Worm (Caenorhabditis elegans) whole organism, late embryonic: ENCODE data around the gene Y45F3A.5.

Experiments used
- K02D7.2 ChIP-seq: sonication (generic microtip); optimal IDR thresholded peaks from 2 replicates; lab custom pipeline; 2017; ENCODE audit warnings: mild to moderate bottlenecking, missing genetic modification characterization, missing compliant biosample characterization
- T23F11.4 ChIP-seq: fragments of 200-800 bp; sonication (Bioruptor generic); optimal IDR thresholded peaks from 2 replicates; lab custom pipeline; 2018; ENCODE audit warnings: mild to moderate bottlenecking, missing genetic modification characterization, missing compliant biosample characterization
- Y22D7AL.16 ChIP-seq: sonication (generic microtip); optimal IDR thresholded peaks from 2 replicates; lab custom pipeline; 2016; ENCODE audit warnings: missing genetic modification characterization, missing compliant biosample characterization
- ceh-14 ChIP-seq: sonication (generic microtip); optimal IDR thresholded peaks from 2 replicates; lab custom pipeline; 2016; ENCODE audit warnings: missing genotype, missing genetic modification characterization, missing compliant biosample characterization
- ceh-19 ChIP-seq: fragments of 200-800 bp; sonication (Bioruptor generic); optimal IDR thresholded peaks from 2 replicates; lab custom pipeline; 2018; ENCODE audit warnings: mild to moderate bottlenecking, missing genetic modification characterization, missing compliant biosample characterization
- ceh-2 ChIP-seq: sonication (generic microtip); optimal IDR thresholded peaks from 2 replicates; lab custom pipeline; 2016; ENCODE audit warnings: missing genotype, missing genetic modification characterization, missing compliant biosample characterization
- ceh-22 ChIP-seq: sonication (generic microtip); optimal IDR thresholded peaks from 2 replicates; lab custom pipeline; 2017; ENCODE audit warnings: missing biosample characterization, missing genetic modification characterization
- ceh-30 ChIP-seq: fragments of 150-350 bp; optimal IDR thresholded peaks from 2 replicates; lab custom pipeline; 2014; ENCODE audit warnings: missing biosample characterization, missing genetic modification characterization
- ceh-31 ChIP-seq: sonication (generic microtip); optimal IDR thresholded peaks from 2 replicates; lab custom pipeline; 2016; ENCODE audit warnings: missing genetic modification characterization, missing compliant biosample characterization
- ceh-34 ChIP-seq: sonication (generic microtip); optimal IDR thresholded peaks from 2 replicates; lab custom pipeline; 2016; ENCODE audit warnings: mild to moderate bottlenecking, missing genetic modification characterization, missing compliant biosample characterization
- ceh-48 ChIP-seq: sonication (generic microtip); optimal IDR thresholded peaks from 2 replicates; lab custom pipeline; 2016; ENCODE audit warnings: missing genetic modification characterization, inconsistent platforms, missing compliant biosample characterization
- ceh-6 ChIP-seq: fragments of 200-800 bp; sonication (Bioruptor generic); optimal IDR thresholded peaks from 2 replicates; lab custom pipeline; 2018; ENCODE audit warnings: mild to moderate bottlenecking, missing genetic modification characterization, missing compliant biosample characterization
- ceh-9 ChIP-seq: sonication (generic microtip); optimal IDR thresholded peaks from 2 replicates; lab custom pipeline; 2016; ENCODE audit warnings: mild to moderate bottlenecking, missing genetic modification characterization, inconsistent platforms, missing compliant biosample characterization
- dmd-4 ChIP-seq: sonication (generic microtip); optimal IDR thresholded peaks from 2 replicates; lab custom pipeline; 2016; ENCODE audit warnings: borderline replicate concordance, missing genetic modification characterization, missing compliant biosample characterization
- elt-2 ChIP-seq: sonication (generic microtip); optimal IDR thresholded peaks from 2 replicates; lab custom pipeline; 2016; ENCODE audit warnings: missing genetic modification reagents, missing genetic modification characterization, missing compliant biosample characterization
- elt-4 ChIP-seq: sonication (generic microtip); optimal IDR thresholded peaks from 2 replicates; lab custom pipeline; 2016; ENCODE audit warnings: missing genetic modification characterization, missing compliant biosample characterization
- eyg-1 ChIP-seq: sonication (generic microtip); optimal IDR thresholded peaks from 2 replicates; lab custom pipeline; 2016; ENCODE audit warnings: missing genotype, missing genetic modification characterization, missing compliant biosample characterization
- fax-1 ChIP-seq: sonication (generic microtip); optimal IDR thresholded peaks from 2 replicates; lab custom pipeline; 2016; ENCODE audit warnings: missing genotype, missing genetic modification characterization, missing compliant biosample characterization
- fkh-6 ChIP-seq: sonication (generic microtip); optimal IDR thresholded peaks from 2 replicates; lab custom pipeline; 2016; ENCODE audit warnings: missing genetic modification characterization, missing compliant biosample characterization
- gmeb-2 ChIP-seq: sonication (generic microtip); optimal IDR thresholded peaks from 2 replicates; lab custom pipeline; 2016; ENCODE audit warnings: missing genetic modification characterization, inconsistent platforms, missing compliant biosample characterization
- hlh-13 ChIP-seq: fragments of 200-800 bp; sonication (Bioruptor generic); optimal IDR thresholded peaks from 2 replicates; lab custom pipeline; 2018; ENCODE audit warnings: mild to moderate bottlenecking, missing genetic modification characterization, missing compliant biosample characterization
- madf-2 ChIP-seq: sonication (generic microtip); optimal IDR thresholded peaks from 2 replicates; lab custom pipeline; 2017; ENCODE audit warnings: missing genetic modification characterization, missing compliant biosample characterization
- nfya-1 ChIP-seq: sonication (generic microtip); optimal IDR thresholded peaks from 2 replicates; lab custom pipeline; 2017; ENCODE audit warnings: missing genetic modification characterization, mild to moderate bottlenecking, missing compliant biosample characterization, antibody characterized with exemption, moderate library complexity
- nhr-232 ChIP-seq: sonication (generic microtip); optimal IDR thresholded peaks from 2 replicates; lab custom pipeline; 2016; ENCODE audit warnings: missing genetic modification characterization, missing compliant biosample characterization
- npax-4 ChIP-seq: sonication (generic microtip); optimal IDR thresholded peaks from 2 replicates; lab custom pipeline; 2016; ENCODE audit warnings: missing genetic modification characterization, missing compliant biosample characterization
- pag-3 ChIP-seq: sonication (generic microtip); optimal IDR thresholded peaks from 2 replicates; lab custom pipeline; 2016; ENCODE audit warnings: missing compliant biosample characterization, missing genetic modification characterization, borderline replicate concordance
- pha-2 ChIP-seq: sonication (generic microtip); optimal IDR thresholded peaks from 2 replicates; lab custom pipeline; 2017; ENCODE audit warnings: mild to moderate bottlenecking, missing genetic modification characterization, missing compliant biosample characterization
- pha-4 ChIP-seq: fragments of 150-350 bp; optimal IDR thresholded peaks from 2 replicates; lab custom pipeline; 2018; ENCODE audit warnings: missing biosample characterization, missing genetic modification reagents, missing genetic modification characterization
- pros-1 ChIP-seq: fragments of 150-350 bp; optimal IDR thresholded peaks from 2 replicates; lab custom pipeline; 2014; ENCODE audit warnings: missing biosample characterization, missing genetic modification reagents, missing genetic modification characterization
- ref-2 ChIP-seq: sonication (generic microtip); optimal IDR thresholded peaks from 2 replicates; lab custom pipeline; 2016; ENCODE audit warnings: missing genetic modification characterization, missing compliant biosample characterization
- sdc-2 ChIP-seq: sonication (generic microtip); optimal IDR thresholded peaks from 2 replicates; lab custom pipeline; 2016; ENCODE audit warnings: missing genotype, missing genetic modification characterization, missing compliant biosample characterization
- syd-9 ChIP-seq: sonication (generic microtip); optimal IDR thresholded peaks from 2 replicates; lab custom pipeline; 2016; ENCODE audit warnings: mild to moderate bottlenecking, missing genetic modification characterization, moderate library complexity, missing compliant biosample characterization
- tbx-7 ChIP-seq: sonication (generic microtip); optimal IDR thresholded peaks from 2 replicates; lab custom pipeline; 2016; ENCODE audit warnings: missing genotype, missing genetic modification characterization, missing compliant biosample characterization
- unc-3 ChIP-seq, 2 experiments: fragments of 200-800 bp in 1 of 2; sonication (Bioruptor generic) in 1 of 2; sonication (generic microtip) in 1 of 2; conservative IDR thresholded peaks in 1 of 2; optimal IDR thresholded peaks in 1 of 2; 2 replicates each; pipeline versions ENCODE4 v1.3.6 to Lab custom; 2016 to 2022; ENCODE audit warnings: missing compliant biosample characterization in 2 of 2, missing genetic modification characterization in 2 of 2, missing genetic modification reagents in 1 of 2
- unc-86 ChIP-seq: sonication (generic microtip); optimal IDR thresholded peaks from 2 replicates; lab custom pipeline; 2016; ENCODE audit warnings: missing genetic modification characterization, missing compliant biosample characterization
- zip-5 ChIP-seq: sonication (generic microtip); optimal IDR thresholded peaks from 2 replicates; lab custom pipeline; 2016; ENCODE audit warnings: missing genetic modification characterization, missing compliant biosample characterization

The Y45F3A.5 gene

DNA sequence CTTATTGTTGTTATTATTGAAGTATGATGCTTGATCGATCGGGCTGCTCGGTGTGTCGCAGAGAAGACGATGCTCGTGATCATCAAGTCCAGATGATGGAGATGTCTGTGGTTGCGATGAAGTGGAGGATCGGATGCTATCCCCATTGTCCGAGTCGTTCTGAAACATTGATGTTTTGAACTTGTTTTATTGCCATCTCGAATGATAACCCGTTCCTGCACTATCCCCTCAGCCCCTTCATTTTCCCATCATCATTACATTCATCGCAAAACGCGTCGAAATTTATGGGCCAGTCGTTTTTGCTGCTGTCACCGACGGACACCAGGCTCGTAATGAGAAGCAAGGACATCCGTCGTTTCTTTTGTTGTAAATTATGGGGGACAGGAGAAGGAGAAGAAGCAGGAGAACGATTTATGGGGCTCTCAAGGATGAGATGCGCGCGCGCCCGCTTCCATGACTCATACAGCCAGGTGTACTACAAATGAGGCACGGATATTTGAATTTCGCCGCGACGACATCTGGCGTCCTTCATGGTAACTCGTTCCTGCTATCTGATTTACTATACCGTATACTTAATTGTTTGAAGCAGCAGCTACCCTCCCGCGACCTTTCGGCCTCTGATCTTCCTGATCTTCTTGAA lies 45.8 kb upstream of the Y45F3A.5 start:
- TF ChIP-seq nhr-232 (tag; lab: Kevin White, UChicago): no peak
- TF ChIP-seq nfya-1 (tag; lab: Kevin White, UChicago): no peak
- no peak for TF ChIP-seq pha-4 (tag; lab: Kevin White, UChicago)
- TF ChIP-seq, all 69 proteins: peak for 0

DNA sequence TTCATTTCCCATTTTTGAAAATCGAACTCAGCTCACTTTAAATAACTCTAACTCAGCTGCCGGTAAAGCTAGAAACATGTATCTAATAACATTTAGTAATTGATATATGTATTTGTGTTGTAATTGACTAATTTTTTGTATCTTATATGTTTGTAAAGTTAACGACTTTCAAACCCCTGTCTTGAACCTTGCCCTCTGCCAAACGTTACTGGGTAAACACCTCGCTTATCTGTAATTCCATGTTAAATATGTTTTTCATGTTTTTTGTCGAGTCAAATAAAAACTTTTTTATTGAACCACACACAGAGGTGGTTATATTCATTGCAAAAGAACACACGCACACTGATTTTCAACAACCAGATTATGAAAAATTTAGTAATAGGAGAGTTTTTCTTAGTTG lies 43.7 kb upstream of the Y45F3A.5 start:
- TF ChIP-seq syd-9 (tag; lab: Kevin White, UChicago) (no peak), elt-4 (tag; lab: Kevin White, UChicago) (no peak), elt-2 (tag; lab: Kevin White, UChicago) (no peak), gmeb-2 (tag; lab: Kevin White, UChicago) (no peak), ceh-19 (no peak), ceh-6 (GFP tag; lab: Kevin White, UChicago) (no peak), fkh-6 (tag; lab: Kevin White, UChicago) (no peak), eyg-1 (no peak), pros-1 (tag; lab: Kevin White, UChicago) (no peak), ceh-14 (no peak), ceh-48 (tag; lab: Kevin White, UChicago) (no peak), unc-3 (GFP tag; conservative IDR thresholded peaks at IDR 0.05; lab: Robert Waterston, UW) (no peak), unc-3 (tag; optimal IDR thresholded peaks at IDR 0.05; lab: Kevin White, UChicago) (no peak), ceh-2 (tag; lab: Kevin White, UChicago) (no peak), ref-2 (tag; lab: Kevin White, UChicago) (no peak), Y22D7AL.16 (tag; lab: Kevin White, UChicago) (no peak), ceh-30 (tag; lab: Kevin White, UChicago) (no peak)
- TF ChIP-seq, all 69 proteins: peak for 0

- TF ChIP-seq ceh-9 (no peak), madf-2 (tag; lab: Kevin White, UChicago) (no peak), sdc-2 (tag; lab: Kevin White, UChicago) (no peak), pag-3 (tag; lab: Kevin White, UChicago) (no peak), elt-2 (tag; lab: Kevin White, UChicago) (no peak), unc-86 (tag; lab: Kevin White, UChicago) (no peak), hlh-13 (no peak), K02D7.2 (tag; lab: Kevin White, UChicago) (no peak), zip-5 (tag; lab: Kevin White, UChicago) (no peak), fkh-6 (tag; lab: Kevin White, UChicago) (no peak), fax-1 (no peak), npax-4 (tag; lab: Kevin White, UChicago) (no peak), ceh-31 (tag; lab: Kevin White, UChicago) (no peak), ceh-22 (tag; lab: Kevin White, UChicago) (no peak), pha-2 (tag; lab: Kevin White, UChicago) (no peak), ceh-48 (tag; lab: Kevin White, UChicago) (no peak), tbx-7 (tag; lab: Kevin White, UChicago) (no peak), T23F11.4 (GFP tag; lab: Kevin White, UChicago) (no peak)
These were observed 42.9 kb upstream of the Y45F3A.5 start, which contains the start of gene swt-4 for ce11 chrIII:10629043-10629442. Gene swt-4, minus strand, starts transcription at chrIII:10629143.

- TF ChIP-seq ceh-34 (tag; lab: Kevin White, UChicago) (no peak), ref-2 (tag; lab: Kevin White, UChicago) (no peak), nfya-1 (tag; lab: Kevin White, UChicago) (peak; percentile 32), dmd-4 (tag; lab: Kevin White, UChicago) (no peak), ceh-31 (tag; lab: Kevin White, UChicago) (no peak)
These were observed 42.2 kb upstream of the Y45F3A.5 start for ce11 chrIII:10628360-10628759.
